Fruit fly (Drosophila melanogaster) whole organism, pupa: ENCODE results near the gene IleRS-m.

Experiments
- CG17806 ChIP-seq: fragments of 200-800 bp; sonication (Bioruptor generic); optimal IDR thresholded peaks from 2 replicates; lab custom pipeline; 2018; ENCODE audit warnings: missing biosample characterization, mild to moderate bottlenecking, missing genetic modification characterization, moderate library complexity
- CG34367 ChIP-seq: fragments of 200-800 bp; sonication (Bioruptor generic); optimal IDR thresholded peaks from 2 replicates; lab custom pipeline; 2018; ENCODE audit warnings: missing biosample characterization, mild to moderate bottlenecking, missing genetic modification characterization
- CG4496 ChIP-seq: fragments of 200-800 bp; sonication (Bioruptor generic); IDR thresholded peaks from 3 replicates; pipeline ENCODE4 v1.3.6; 2022; ENCODE audit warnings: missing biosample characterization, missing genetic modification characterization
- Ets98B ChIP-seq: fragments of 200-800 bp; sonication (Bioruptor generic); IDR thresholded peaks from 2 replicates; pipeline ENCODE4 v1.3.6; 2022; ENCODE audit warnings: missing biosample characterization, missing genetic modification characterization
- Pif1A ChIP-seq: fragments of 200-800 bp; sonication (Bioruptor generic); optimal IDR thresholded peaks from 3 replicates; lab custom pipeline; 2016; ENCODE audit warnings: missing biosample characterization, missing genetic modification characterization
- fd96Ca ChIP-seq: fragments of 200-800 bp; sonication (Bioruptor generic); IDR thresholded peaks from 3 replicates; pipeline ENCODE4 v1.3.6; 2022; ENCODE audit warnings: missing biosample characterization, missing genetic modification characterization

dm6 chr3L:16141556-16141955, 41.5 kb downstream of the IleRS-m start:
- TF ChIP-seq CG4496: no peak
- TF ChIP-seq CG17806: no peak
- no peak for TF ChIP-seq Ets98B
- no peak for TF ChIP-seq fd96Ca (GFP tag; lab: Robert Waterston, UW)
- no peak for TF ChIP-seq Pif1A (GFP tag; lab: Kevin White, UChicago)
- no peak for TF ChIP-seq CG34367 (tag; lab: Kevin White, UChicago)
